Fruit fly (Drosophila melanogaster): Measurements from ENCODE around the gene Adgf-A2.

Adgf-A2 gene

DNA sequence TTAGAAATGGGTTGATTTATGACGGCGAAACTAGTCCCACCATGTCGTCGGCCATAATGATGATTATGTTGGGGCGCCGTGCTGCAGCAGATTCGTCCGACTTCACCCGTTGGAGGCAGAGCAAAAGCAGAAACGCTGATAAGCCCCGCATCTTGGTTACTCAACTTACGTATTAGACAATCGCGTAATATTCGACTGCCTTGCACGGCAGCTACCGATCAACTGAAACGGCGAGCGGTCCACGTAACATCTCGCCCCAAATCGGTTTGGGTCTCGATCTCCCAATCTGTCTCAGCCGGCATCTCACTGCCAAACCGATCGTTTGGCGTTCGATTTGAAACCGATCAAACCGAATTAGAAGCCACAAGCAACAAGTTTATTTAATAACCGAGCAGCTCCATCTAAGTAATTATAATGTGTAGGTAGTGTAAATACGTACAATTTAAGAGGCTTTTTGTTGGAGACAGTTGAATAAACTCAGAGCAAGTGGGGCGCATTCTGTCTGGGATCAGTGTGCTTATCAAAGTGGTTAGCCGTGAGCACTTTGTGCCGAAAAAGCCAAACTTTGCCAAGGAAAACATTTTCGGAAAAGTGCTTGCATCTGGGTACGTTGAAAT lies 44.7 kb upstream of the Adgf-A2 start, which contains the start of gene CG32191 (continued):
- no peak for TF ChIP-seq CG6272 (GFP tag; IDR thresholded peaks at IDR 0.05)
- TF ChIP-seq hb (GFP tag; IDR thresholded peaks at IDR 0.05; ENCODE audit: partially characterized antibody), result no peak
- no peak for TF ChIP-seq CG2120 (GFP tag; optimal IDR thresholded peaks at IDR 0.05)
- TF ChIP-seq zfh1 (GFP tag; IDR thresholded peaks at IDR 0.05), result no peak
- TF ChIP-seq ham (GFP tag; IDR thresholded peaks at IDR 0.05), result no peak
- no peak for TF ChIP-seq en (GFP tag; optimal IDR thresholded peaks at IDR 0.05)
- TF ChIP-seq CG13624 (GFP tag; optimal IDR thresholded peaks at IDR 0.05), result no peak
- no peak for TF ChIP-seq Aef1 (GFP tag; IDR thresholded peaks at IDR 0.05)
- no peak for TF ChIP-seq CG2875 (GFP tag; optimal IDR thresholded peaks at IDR 0.05)
- no peak for TF ChIP-seq ash1 (GFP tag; optimal IDR thresholded peaks at IDR 0.05)
- TF ChIP-seq mam (GFP tag; optimal IDR thresholded peaks at IDR 0.05), result no peak
- TF ChIP-seq CG6175 (GFP tag; IDR thresholded peaks at IDR 0.05), result 0 out of 3 replicates have a peak, but pooled peaks have one; percentile 33
- peak; percentile 59 for TF ChIP-seq Hmr (GFP tag; optimal IDR thresholded peaks at IDR 0.05)
- no peak for TF ChIP-seq gem (tag; optimal IDR thresholded peaks at IDR 0.05)
- no peak for TF ChIP-seq CG10462 (GFP tag; optimal IDR thresholded peaks at IDR 0.05)
- no peak for TF ChIP-seq cwo (GFP tag; optimal IDR thresholded peaks at IDR 0.05)
- no peak for TF ChIP-seq gro (GFP tag; optimal IDR thresholded peaks at IDR 0.05)
- no peak for TF ChIP-seq CG4730 (GFP tag; IDR thresholded peaks at IDR 0.05)
- no peak for TF ChIP-seq HLHmδ (GFP tag; optimal IDR thresholded peaks at IDR 0.05)
- no peak for TF ChIP-seq Ravus (GFP tag; IDR thresholded peaks at IDR 0.05)
- no peak for TF ChIP-seq twi (tag; optimal IDR thresholded peaks at IDR 0.05)
- no peak for TF ChIP-seq NC2β (GFP tag; optimal IDR thresholded peaks at IDR 0.05)
- TF ChIP-seq gfzf (GFP tag; optimal IDR thresholded peaks at IDR 0.05), result no peak
- no peak for TF ChIP-seq CG12219 (GFP tag; optimal IDR thresholded peaks at IDR 0.05)
- peak; percentile 22 for TF ChIP-seq PHDP (tag; optimal IDR thresholded peaks at IDR 0.05)
- TF ChIP-seq Atf3 (GFP tag; optimal IDR thresholded peaks at IDR 0.05), result no peak
- TF ChIP-seq inv (GFP tag; IDR thresholded peaks at IDR 0.05; ENCODE audit: partially characterized antibody), result no peak
- TF ChIP-seq CG7987 (GFP tag; optimal IDR thresholded peaks at IDR 0.05), result peak; percentile 27
- TF ChIP-seq CG4707 (GFP tag; optimal IDR thresholded peaks at IDR 0.05), result no peak
- TF ChIP-seq Poxn (GFP tag; IDR thresholded peaks at IDR 0.05), result no peak
- 0 out of 3 replicates have a peak, but pooled peaks have one; percentile 8 for TF ChIP-seq CG2889 (GFP tag; IDR thresholded peaks at IDR 0.05)
- no peak for TF ChIP-seq salm (tag; optimal IDR thresholded peaks at IDR 0.05)
- no peak for TF ChIP-seq D19A (tag; optimal IDR thresholded peaks at IDR 0.05)
- TF ChIP-seq lab (GFP tag; optimal IDR thresholded peaks at IDR 0.05), result peak; percentile 79
- no peak for TF ChIP-seq tll (GFP tag; optimal IDR thresholded peaks at IDR 0.05)
- peak; percentile 37 for TF ChIP-seq HHEX (GFP tag; optimal IDR thresholded peaks at IDR 0.05)
- no peak for TF ChIP-seq YL-1 (GFP tag; optimal IDR thresholded peaks at IDR 0.05)
- TF ChIP-seq CG11085 (GFP tag; IDR thresholded peaks at IDR 0.05), result no peak
- TF ChIP-seq HmgZ (tag; optimal IDR thresholded peaks at IDR 0.05), result no peak
- no peak for TF ChIP-seq CG11456 (GFP tag; IDR thresholded peaks at IDR 0.05)
- no peak for TF ChIP-seq ewg (GFP tag; optimal IDR thresholded peaks at IDR 0.05)
- no peak for TF ChIP-seq Sry-δ (GFP tag; optimal IDR thresholded peaks at IDR 0.05)
- TF ChIP-seq CG3995 (GFP tag; optimal IDR thresholded peaks at IDR 0.05), result no peak
- no peak for TF ChIP-seq ac (GFP tag; optimal IDR thresholded peaks at IDR 0.05)
- no peak for TF ChIP-seq bsh (GFP tag; optimal IDR thresholded peaks at IDR 0.05)
- TF ChIP-seq CG15514 (GFP tag; optimal IDR thresholded peaks at IDR 0.05), result peak; percentile 48
- no peak for TF ChIP-seq CG6791 (GFP tag; IDR thresholded peaks at IDR 0.05; ENCODE audit: partially characterized antibody)
- no peak for TF ChIP-seq sisA (GFP tag; IDR thresholded peaks at IDR 0.05)
- 0 out of 4 replicates have a peak, but pooled peaks have one; percentile 37 for TF ChIP-seq chinmo (GFP tag; IDR thresholded peaks at IDR 0.05; ENCODE audit: partially characterized antibody)
